Fruit fly (Drosophila melanogaster) whole organism, embryonic: Measurements from ENCODE around the gene Nup358.

Experiments
- ATbp ChIP-seq: fragments of 200-800 bp; sonication (Bioruptor generic); optimal IDR thresholded peaks from 2 replicates; lab custom pipeline; 2017; ENCODE audit warnings: missing biosample characterization, mild to moderate bottlenecking, missing genetic modification characterization, missing genetic modification reagents
- Asciz ChIP-seq: fragments of 200-800 bp; sonication (Bioruptor generic); optimal IDR thresholded peaks from 2 replicates; lab custom pipeline; 2017; ENCODE audit warnings: missing biosample characterization, mild to moderate bottlenecking, missing genetic modification characterization, missing genetic modification reagents
- CG10267 ChIP-seq: fragments of 200-800 bp; sonication (Bioruptor generic); optimal IDR thresholded peaks from 2 replicates; lab custom pipeline; 2018; ENCODE audit warnings: missing biosample characterization, mild to moderate bottlenecking, missing genetic modification characterization, moderate library complexity
- CG10959 ChIP-seq: fragments of 200-800 bp; sonication (Bioruptor generic); IDR thresholded peaks from 2 replicates; pipeline ENCODE4 v1.3.6; 2022; ENCODE audit warnings: missing biosample characterization, missing genetic modification characterization
- CG11085 ChIP-seq: fragments of 200-800 bp; sonication (Bioruptor generic); IDR thresholded peaks from 2 replicates; pipeline ENCODE4 v1.3.6; 2022; ENCODE audit warnings: missing biosample characterization, missing genetic modification characterization
- CG11504 ChIP-seq: fragments of 200-800 bp; sonication (Bioruptor generic); optimal IDR thresholded peaks from 3 replicates; lab custom pipeline; 2019; ENCODE audit warnings: missing biosample characterization, mild to moderate bottlenecking, missing genetic modification characterization, moderate library complexity
- CG13123 ChIP-seq: fragments of 200-800 bp; sonication (Bioruptor generic); optimal IDR thresholded peaks from 2 replicates; lab custom pipeline; 2016; ENCODE audit warnings: missing biosample characterization, missing genetic modification characterization
- CG13775 ChIP-seq: fragments of 200-800 bp; sonication (Bioruptor generic); optimal IDR thresholded peaks from 3 replicates; lab custom pipeline; 2017; ENCODE audit warnings: missing biosample characterization, mild to moderate bottlenecking, missing genetic modification characterization
- CG18476 ChIP-seq: fragments of 200-800 bp; sonication (Bioruptor generic); optimal IDR thresholded peaks from 2 replicates; lab custom pipeline; 2016; ENCODE audit warnings: missing biosample characterization, mild to moderate bottlenecking, missing genetic modification characterization
- CG18599 ChIP-seq: fragments of 200-800 bp; sonication (Bioruptor generic); optimal IDR thresholded peaks from 3 replicates; lab custom pipeline; 2017; ENCODE audit warnings: missing biosample characterization, missing genetic modification characterization, mild to moderate bottlenecking, moderate library complexity, missing genetic modification reagents
- CG2202 ChIP-seq: fragments of 200-800 bp; sonication (Bioruptor generic); optimal IDR thresholded peaks from 2 replicates; lab custom pipeline; 2018; ENCODE audit warnings: missing biosample characterization, mild to moderate bottlenecking, missing genetic modification characterization
- CG2678 ChIP-seq: fragments of 200-800 bp; sonication (Bioruptor generic); optimal IDR thresholded peaks from 3 replicates; lab custom pipeline; 2019; ENCODE audit warnings: missing biosample characterization, mild to moderate bottlenecking, missing genetic modification characterization, moderate library complexity
- CG34376 ChIP-seq: fragments of 200-800 bp; sonication (Bioruptor generic); optimal IDR thresholded peaks from 2 replicates; lab custom pipeline; 2018; ENCODE audit warnings: missing biosample characterization, mild to moderate bottlenecking, missing genetic modification characterization
- CG3847 ChIP-seq: fragments of 200-800 bp; sonication (Bioruptor generic); IDR thresholded peaks from 2 replicates; pipeline ENCODE4 v1.3.6; 2022; ENCODE audit warnings: missing biosample characterization, missing genetic modification characterization
- CG4328 ChIP-seq: fragments of 200-800 bp; sonication (Bioruptor generic); optimal IDR thresholded peaks from 3 replicates; lab custom pipeline; 2017; ENCODE audit warnings: missing biosample characterization, missing genetic modification reagents, missing genetic modification characterization
- CG4360 ChIP-seq: fragments of 200-800 bp; sonication (Bioruptor generic); IDR thresholded peaks from 2 replicates; pipeline ENCODE4 v1.3.6; 2022; ENCODE audit warnings: missing biosample characterization, missing genetic modification characterization
- CG5180 ChIP-seq: fragments of 200-800 bp; sonication (Bioruptor generic); optimal IDR thresholded peaks from 3 replicates; lab custom pipeline; 2017; ENCODE audit warnings: missing biosample characterization, missing genetic modification characterization, mild to moderate bottlenecking, moderate library complexity, missing genetic modification reagents
- CG6254 ChIP-seq: fragments of 200-800 bp; sonication (Bioruptor generic); optimal IDR thresholded peaks from 3 replicates; lab custom pipeline; 2017; ENCODE audit warnings: mild to moderate bottlenecking, missing biosample characterization, missing genetic modification reagents, missing genetic modification characterization
- CG6683 ChIP-seq: fragments of 200-800 bp; sonication (Bioruptor generic); optimal IDR thresholded peaks from 2 replicates; lab custom pipeline; 2017; ENCODE audit warnings: missing biosample characterization, mild to moderate bottlenecking, missing genetic modification characterization, missing genetic modification reagents
- CG7271 ChIP-seq: fragments of 200-800 bp; sonication (Bioruptor generic); optimal IDR thresholded peaks from 2 replicates; lab custom pipeline; 2018; ENCODE audit warnings: missing biosample characterization, mild to moderate bottlenecking, missing genetic modification characterization, moderate library complexity
- CG7357 ChIP-seq: fragments of 200-800 bp; sonication (Bioruptor generic); IDR thresholded peaks from 3 replicates; pipeline ENCODE4 v1.3.6; 2022; ENCODE audit warnings: missing biosample characterization, missing genetic modification characterization
- CG9437 ChIP-seq: fragments of 200-800 bp; sonication (Bioruptor generic); optimal IDR thresholded peaks from 2 replicates; lab custom pipeline; 2018; ENCODE audit warnings: missing biosample characterization, mild to moderate bottlenecking, missing genetic modification characterization
- CG9817 ChIP-seq: fragments of 200-800 bp; sonication (Bioruptor generic); optimal IDR thresholded peaks from 2 replicates; lab custom pipeline; 2018; ENCODE audit warnings: missing biosample characterization, mild to moderate bottlenecking, missing genetic modification characterization, moderate library complexity
- Ets65A ChIP-seq: fragments of 200-800 bp; sonication (Bioruptor generic); peaks from one replicate; lab custom pipeline; 2016; ENCODE audit warnings: missing biosample characterization, missing genetic modification characterization
- Gug ChIP-seq: fragments of 200-800 bp; sonication (Bioruptor generic); IDR thresholded peaks from 4 replicates; pipeline ENCODE4 v1.3.6; 2022; ENCODE audit warnings: missing biosample characterization, missing genetic modification characterization
- HLHmδ ChIP-seq: fragments of 200-800 bp; sonication (Bioruptor generic); optimal IDR thresholded peaks from 2 replicates; lab custom pipeline; 2018; ENCODE audit warnings: missing biosample characterization, mild to moderate bottlenecking, missing genetic modification characterization, moderate library complexity
- HmgZ ChIP-seq: fragments of 200-800 bp; sonication (Bioruptor generic); optimal IDR thresholded peaks from 2 replicates; lab custom pipeline; 2018; ENCODE audit warnings: missing biosample characterization, mild to moderate bottlenecking, missing genetic modification characterization
- Hr51 ChIP-seq, 2 experiments: fragments of 200-800 bp; sonication (Bioruptor generic); optimal IDR thresholded peaks; 2 replicates in 1 of 2; 3 replicates in 1 of 2; lab custom pipeline; 2016 to 2018; ENCODE audit warnings: missing biosample characterization in 2 of 2, missing genetic modification characterization in 2 of 2, mild to moderate bottlenecking in 1 of 2, moderate library complexity in 1 of 2
- Kr ChIP-seq: fragments of 200-800 bp; sonication (Bioruptor generic); optimal IDR thresholded peaks from 2 replicates; lab custom pipeline; 2017; ENCODE audit warnings: missing biosample characterization, mild to moderate bottlenecking, missing genetic modification characterization
- Med ChIP-seq: fragments of 200-800 bp; sonication (Bioruptor generic); peaks from one replicate; lab custom pipeline; 2016; ENCODE audit warnings: missing biosample characterization, missing genetic modification characterization, mild to moderate bottlenecking, inconsistent platforms, moderate library complexity
- Mrtf ChIP-seq: fragments of 200-800 bp; sonication (Bioruptor generic); IDR thresholded peaks from 3 replicates; pipeline ENCODE4 v1.3.6; 2022; ENCODE audit warnings: missing biosample characterization, missing genetic modification characterization
- NC2α ChIP-seq: fragments of 200-800 bp; sonication (Bioruptor generic); optimal IDR thresholded peaks from 2 replicates; lab custom pipeline; 2016; ENCODE audit warnings: missing biosample characterization, missing genetic modification characterization
- Nf-YB ChIP-seq: fragments of 200-800 bp; sonication (Bioruptor generic); optimal IDR thresholded peaks from 3 replicates; lab custom pipeline; 2019; ENCODE audit warnings: missing biosample characterization, mild to moderate bottlenecking, missing genetic modification characterization, moderate library complexity
- Tbp ChIP-seq: fragments of >200 bp; optimal IDR thresholded peaks from 2 replicates; lab custom pipeline; 2018; ENCODE audit warnings: missing biosample characterization, missing genetic modification characterization
- ac ChIP-seq: fragments of 200-800 bp; sonication (Bioruptor generic); optimal IDR thresholded peaks from 3 replicates; lab custom pipeline; 2017; ENCODE audit warnings: missing biosample characterization, mild to moderate bottlenecking, missing genetic modification characterization
- ara ChIP-seq: fragments of 200-800 bp; sonication (Bioruptor generic); IDR thresholded peaks from 2 replicates; pipeline ENCODE4 v1.3.6; 2022; ENCODE audit warnings: missing biosample characterization, missing genetic modification characterization
- br ChIP-seq: fragments of >200 bp; optimal IDR thresholded peaks from 2 replicates; lab custom pipeline; 2017
- ci ChIP-seq: fragments of 200-800 bp; sonication (Bioruptor generic); IDR thresholded peaks from 3 replicates; pipeline ENCODE4 v1.3.6; 2022; ENCODE audit warnings: missing biosample characterization, missing genetic modification characterization
- dysf ChIP-seq: fragments of 200-800 bp; sonication (Bioruptor generic); IDR thresholded peaks from 3 replicates; pipeline ENCODE4 v1.3.6; 2022; ENCODE audit warnings: missing biosample characterization, missing genetic modification characterization
- fu2 ChIP-seq: fragments of 200-800 bp; sonication (Bioruptor generic); optimal IDR thresholded peaks from 2 replicates; lab custom pipeline; 2016; ENCODE audit warnings: missing biosample characterization, missing genetic modification characterization
- insv ChIP-seq, 2 experiments: fragments of 200-800 bp; sonication (Bioruptor generic); optimal IDR thresholded peaks; 3 replicates each; lab custom pipeline; 2016 to 2018; ENCODE audit warnings: missing biosample characterization in 2 of 2, missing genetic modification characterization in 2 of 2
- jigr1 ChIP-seq: fragments of 200-800 bp; sonication (Bioruptor generic); IDR thresholded peaks from 3 replicates; pipeline ENCODE4 v1.3.6; 2022; ENCODE audit warnings: missing biosample characterization, missing genetic modification characterization
- mirr ChIP-seq: fragments of 200-800 bp; sonication (Bioruptor generic); optimal IDR thresholded peaks from 3 replicates; lab custom pipeline; 2018; ENCODE audit warnings: missing biosample characterization, mild to moderate bottlenecking, missing genetic modification characterization
- peb ChIP-seq: fragments of 200-800 bp; sonication (Bioruptor generic); IDR thresholded peaks from 2 replicates; pipeline ENCODE4 v1.3.6; 2022; ENCODE audit warnings: missing biosample characterization, missing genetic modification characterization
- salm ChIP-seq: fragments of 200-800 bp; sonication (Bioruptor generic); optimal IDR thresholded peaks from 2 replicates; lab custom pipeline; 2018; ENCODE audit warnings: missing biosample characterization, mild to moderate bottlenecking, missing genetic modification characterization
- so ChIP-seq: fragments of 200-800 bp; sonication (Bioruptor generic); IDR thresholded peaks from 3 replicates; pipeline ENCODE4 v1.3.6; 2022; ENCODE audit warnings: missing biosample characterization, missing genetic modification characterization
- sqz ChIP-seq: fragments of 200-800 bp; sonication (Bioruptor generic); optimal IDR thresholded peaks from 3 replicates; lab custom pipeline; 2018; ENCODE audit warnings: missing biosample characterization, mild to moderate bottlenecking, missing genetic modification characterization
- tna ChIP-seq: fragments of 200-800 bp; sonication (Bioruptor generic); IDR thresholded peaks from 2 replicates; pipeline ENCODE4 v1.3.6; 2022; ENCODE audit warnings: missing biosample characterization, missing genetic modification characterization; ENCODE audit not compliant: partially characterized antibody
- tup ChIP-seq: fragments of 200-800 bp; sonication (Bioruptor generic); optimal IDR thresholded peaks from 2 replicates; lab custom pipeline; 2016; ENCODE audit warnings: missing biosample characterization, mild to moderate bottlenecking, missing genetic modification characterization, moderate library complexity
- vfl ChIP-seq: fragments of 200-800 bp; sonication (Bioruptor generic); optimal IDR thresholded peaks from 2 replicates; lab custom pipeline; 2016; ENCODE audit warnings: missing biosample characterization, missing genetic modification characterization
- z ChIP-seq: fragments of 200-800 bp; sonication (Bioruptor generic); IDR thresholded peaks from 3 replicates; pipeline ENCODE4 v1.3.6; 2022; ENCODE audit warnings: missing biosample characterization, missing genetic modification characterization

The Nup358 gene

DNA sequence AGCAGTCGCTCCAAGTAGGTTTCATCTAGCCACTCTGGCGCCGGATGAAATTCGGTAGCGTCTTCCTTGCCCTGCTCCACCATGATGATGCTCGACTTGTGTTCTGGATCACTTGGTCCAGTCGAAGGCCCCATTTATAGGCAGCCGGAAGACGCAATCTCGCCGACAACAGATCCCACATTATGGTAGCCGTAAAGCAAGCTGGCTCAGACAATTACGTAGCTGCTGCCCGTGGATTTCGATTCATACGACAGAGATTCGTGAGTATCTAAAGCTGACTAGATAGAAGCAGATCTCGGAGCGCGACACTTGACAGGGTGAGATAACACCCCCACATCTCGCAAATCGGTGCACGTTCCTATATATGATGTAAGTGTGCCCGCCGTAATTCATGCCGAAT is 28.0 kb downstream of the Nup358 start, which contains the start of gene CG10513:
CG10513 (minus strand) TSS at position 101 of the 400 bp plus-strand sequence.
- TF ChIP-seq Nf-YB (GFP tag; lab: Kevin White, UChicago) (no peak), sqz (GFP tag; lab: Kevin White, UChicago) (no peak), ac (GFP tag; lab: Kevin White, UChicago) (no peak), NC2α (no peak), z (GFP tag; lab: Robert Waterston, UW) (no peak), CG10267 (tag; lab: Kevin White, UChicago) (no peak), Mrtf (0 out of 3 replicates have a peak, but pooled peaks have one; percentile 8), ci (GFP tag; lab: Robert Waterston, UW) (no peak), CG7357 (GFP tag; lab: Robert Waterston, UW) (no peak), tup (no peak), salm (tag; lab: Kevin White, UChicago) (no peak), CG18476 (no peak), fu2 (no peak), CG11085 (GFP tag; lab: Robert Waterston, UW) (no peak), HLHmδ (GFP tag; lab: Kevin White, UChicago) (no peak), jigr1 (GFP tag; lab: Robert Waterston, UW) (no peak), Ets65A (GFP tag; lab: Kevin White, UChicago) (peak; percentile 26)

DNA sequence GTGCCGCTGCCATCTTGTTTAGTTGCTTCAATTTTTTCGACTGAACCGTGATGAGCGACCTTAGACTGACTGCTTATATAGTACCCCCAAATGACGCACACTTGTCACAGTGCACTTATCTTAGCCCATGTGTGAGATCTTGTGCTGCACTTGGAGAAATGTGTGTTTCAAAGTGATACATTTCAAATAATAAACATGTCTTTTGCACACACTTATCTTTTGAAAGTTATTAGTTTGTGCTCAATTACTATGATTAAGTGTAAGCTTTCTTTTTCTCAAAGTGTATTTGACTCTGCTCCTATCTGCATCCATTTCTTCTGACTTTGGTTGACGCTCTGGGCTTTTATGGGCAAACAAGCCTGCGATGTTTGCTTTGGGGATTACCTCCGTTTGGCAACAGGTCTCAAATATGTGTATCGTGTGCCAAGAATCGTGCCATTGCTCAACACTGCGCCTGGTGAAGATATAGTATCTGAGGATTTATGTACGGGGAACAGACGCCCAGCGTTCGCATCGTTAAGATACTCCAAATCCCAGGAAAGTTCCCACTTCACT is 30.7 kb downstream of the Nup358 start, which contains the start of gene CG10514:
CG10514 (minus strand) TSS at position 51 of the 555 bp plus-strand sequence.
- TF ChIP-seq dysf (GFP tag; lab: Robert Waterston, UW), result no peak
- TF ChIP-seq CG18599 (GFP tag; lab: Kevin White, UChicago), result peak; percentile 25
- no peak for TF ChIP-seq Kr (GFP tag; lab: Kevin White, UChicago)
- TF ChIP-seq salm (tag; lab: Kevin White, UChicago), result no peak
- peak; percentile 6 for TF ChIP-seq Asciz (GFP tag; lab: Kevin White, UChicago)
- TF ChIP-seq CG9817 (tag; lab: Kevin White, UChicago), result no peak
- no peak for TF ChIP-seq CG34376 (GFP tag; lab: Kevin White, UChicago)
- no peak for TF ChIP-seq mirr (GFP tag; lab: Kevin White, UChicago)
- no peak for TF ChIP-seq Hr51 (GFP tag; optimal IDR thresholded peaks at IDR 0.05; lab: Kevin White, UChicago)
- TF ChIP-seq so (GFP tag; lab: Robert Waterston, UW), result no peak
- TF ChIP-seq CG13123 (GFP tag; lab: Kevin White, UChicago), result no peak
- no peak for TF ChIP-seq ara (GFP tag; lab: Robert Waterston, UW)
- TF ChIP-seq CG3847 (GFP tag; lab: Robert Waterston, UW), result no peak
- peak; percentile 6 for TF ChIP-seq ATbp (GFP tag; lab: Kevin White, UChicago)
- TF ChIP-seq br (lab: Kevin White, UChicago), result no peak
- no peak for TF ChIP-seq HmgZ (tag; lab: Kevin White, UChicago)
- no peak for TF ChIP-seq CG11504 (tag; lab: Kevin White, UChicago)
- TF ChIP-seq tna (GFP tag; lab: Robert Waterston, UW), result no peak
- no peak for TF ChIP-seq CG4328 (GFP tag; lab: Kevin White, UChicago)
- TF ChIP-seq CG6254, result no peak
- TF ChIP-seq CG13775 (GFP tag; lab: Kevin White, UChicago), result no peak
- no peak for TF ChIP-seq CG7271
- TF ChIP-seq CG5180 (GFP tag; lab: Kevin White, UChicago), result no peak
- no peak for TF ChIP-seq Tbp (GFP tag; lab: Kevin White, UChicago)
- TF ChIP-seq Gug (GFP tag; lab: Robert Waterston, UW), result no peak
- TF ChIP-seq CG4360 (GFP tag; lab: Robert Waterston, UW), result no peak
- TF ChIP-seq CG6683, result no peak
- TF ChIP-seq CG9437 (GFP tag; lab: Kevin White, UChicago), result no peak
- peak; percentile 51 for TF ChIP-seq Med
- TF ChIP-seq CG10959 (GFP tag; lab: Robert Waterston, UW), result no peak
- TF ChIP-seq CG2678 (tag; lab: Kevin White, UChicago), result no peak
- no peak for TF ChIP-seq insv (GFP tag; optimal IDR thresholded peaks at IDR 0.05; lab: Kevin White, UChicago)
- no peak for TF ChIP-seq CG2202 (tag; lab: Kevin White, UChicago)
- TF ChIP-seq vfl (GFP tag; lab: Kevin White, UChicago), result no peak
- no peak for TF ChIP-seq peb (GFP tag; lab: Robert Waterston, UW)
